Worm (Caenorhabditis elegans) whole organism, young adult: ENCODE measurements around the gene spex-3.
A peak's percentile ranks its signal among the peaks of the same experiment; 100 is the strongest.

Experiments used
- B0035.1 ChIP-seq: sonication (generic microtip); optimal IDR thresholded peaks from 2 replicates; lab custom pipeline; 2016; ENCODE audit warnings: missing genetic modification characterization, mild to moderate bottlenecking, missing compliant biosample characterization, missing genotype, missing genetic modification reagents
- B0336.3 ChIP-seq: fragments of 200-800 bp; sonication (Bioruptor generic); IDR thresholded peaks from 2 replicates; pipeline ENCODE4 v1.3.6; 2022; ENCODE audit warnings: missing genetic modification characterization, missing compliant biosample characterization
- F10E7.11 ChIP-seq: sonication (generic microtip); optimal IDR thresholded peaks from 2 replicates; lab custom pipeline; 2017; ENCODE audit warnings: mild to moderate bottlenecking, missing genetic modification characterization, moderate library complexity, missing compliant biosample characterization
- F22D6.2 ChIP-seq: sonication (generic microtip); optimal IDR thresholded peaks from 2 replicates; lab custom pipeline; 2016; ENCODE audit warnings: mild to moderate bottlenecking, missing genetic modification characterization, missing compliant biosample characterization
- F23B12.7 ChIP-seq: sonication (generic microtip); optimal IDR thresholded peaks from 2 replicates; lab custom pipeline; 2017; ENCODE audit warnings: missing genetic modification characterization, mild to moderate bottlenecking, missing compliant biosample characterization, antibody characterized with exemption, moderate library complexity; ENCODE audit not compliant: insufficient read depth
- F37B4.10 ChIP-seq: fragments of 200-800 bp; sonication (Bioruptor generic); IDR thresholded peaks from 2 replicates; pipeline ENCODE4 v1.3.6; 2022; ENCODE audit warnings: missing genetic modification characterization, missing compliant biosample characterization
- F39B2.1 ChIP-seq: fragments of 200-800 bp; sonication (Bioruptor generic); IDR thresholded peaks from 2 replicates; pipeline ENCODE4 v1.3.6; 2022; ENCODE audit warnings: missing genetic modification reagents, missing genetic modification characterization, missing compliant biosample characterization
- F49E8.2 ChIP-seq: sonication (generic microtip); optimal IDR thresholded peaks from 3 replicates; lab custom pipeline; 2017; ENCODE audit warnings: missing genetic modification characterization, mild to moderate bottlenecking, missing compliant biosample characterization, antibody characterized with exemption, moderate library complexity; ENCODE audit not compliant: insufficient read depth
- F55B11.4 ChIP-seq: sonication (generic microtip); optimal IDR thresholded peaks from 2 replicates; lab custom pipeline; 2016; ENCODE audit warnings: missing compliant biosample characterization, missing genetic modification characterization, borderline replicate concordance; ENCODE audit not compliant: insufficient read depth
- T07F8.4 ChIP-seq: sonication (generic microtip); optimal IDR thresholded peaks from 2 replicates; lab custom pipeline; 2016; ENCODE audit warnings: mild to moderate bottlenecking, missing genetic modification characterization, moderate library complexity, missing compliant biosample characterization
- T26A5.8 ChIP-seq: sonication (generic microtip); optimal IDR thresholded peaks from 2 replicates; lab custom pipeline; 2016; ENCODE audit warnings: missing genetic modification characterization, missing compliant biosample characterization
- akir-1 ChIP-seq: fragments of 200-800 bp; sonication (Bioruptor generic); optimal IDR thresholded peaks from 2 replicates; lab custom pipeline; 2018; ENCODE audit warnings: mild to moderate bottlenecking, missing genetic modification characterization, moderate library complexity, missing compliant biosample characterization
- aptf-2 ChIP-seq: fragments of 200-800 bp; sonication (Bioruptor generic); conservative IDR thresholded peaks from 2 replicates; pipeline ENCODE4 v1.3.6; 2022; ENCODE audit warnings: missing genetic modification reagents, missing genetic modification characterization, missing compliant biosample characterization
- atf-7 ChIP-seq: sonication (generic microtip); optimal IDR thresholded peaks from 2 replicates; lab custom pipeline; 2017; ENCODE audit warnings: mild to moderate bottlenecking, missing genetic modification characterization, missing compliant biosample characterization
- cebp-1 ChIP-seq, 2 experiments: fragments of 200-800 bp in 1 of 2; sonication (Bioruptor generic) in 1 of 2; sonication (generic microtip) in 1 of 2; IDR thresholded peaks in 1 of 2; optimal IDR thresholded peaks in 1 of 2; 2 replicates each; pipeline versions ENCODE4 v1.3.6 to Lab custom; 2017 to 2022; ENCODE audit warnings: missing compliant biosample characterization in 2 of 2, missing genetic modification characterization in 2 of 2, mild to moderate bottlenecking in 1 of 2, missing genetic modification reagents in 1 of 2, moderate library complexity in 1 of 2
- ceh-100 ChIP-seq: fragments of 200-800 bp; sonication (Bioruptor generic); IDR thresholded peaks from 2 replicates; pipeline ENCODE4 v1.3.6; 2022; ENCODE audit warnings: missing genetic modification reagents, missing genetic modification characterization, missing compliant biosample characterization
- ceh-91 ChIP-seq: fragments of 200-800 bp; sonication (Bioruptor generic); IDR thresholded peaks from 2 replicates; pipeline ENCODE4 v1.3.6; 2022; ENCODE audit warnings: missing genetic modification reagents, missing genetic modification characterization, missing compliant biosample characterization
- die-1 ChIP-seq: sonication (generic microtip); optimal IDR thresholded peaks from 2 replicates; lab custom pipeline; 2016; ENCODE audit warnings: missing genotype, mild to moderate bottlenecking, missing genetic modification characterization, missing compliant biosample characterization
- efl-1 ChIP-seq: fragments of 150-350 bp; optimal IDR thresholded peaks from 2 replicates; lab custom pipeline; 2014; ENCODE audit warnings: missing biosample characterization, missing genetic modification reagents, missing genetic modification characterization
- egl-44 ChIP-seq: fragments of 200-800 bp; sonication (Bioruptor generic); IDR thresholded peaks from 2 replicates; pipeline ENCODE4 v1.3.6; 2022; ENCODE audit warnings: missing genetic modification reagents, missing genetic modification characterization, missing compliant biosample characterization
- ekl-4 ChIP-seq: fragments of 200-800 bp; sonication (Bioruptor generic); IDR thresholded peaks from 2 replicates; pipeline ENCODE4 v1.3.6; 2022; ENCODE audit warnings: missing genetic modification reagents, missing genetic modification characterization, missing compliant biosample characterization
- fkh-3 ChIP-seq: sonication (generic microtip); optimal IDR thresholded peaks from 2 replicates; lab custom pipeline; 2016; ENCODE audit warnings: mild to moderate bottlenecking, missing genetic modification characterization, missing compliant biosample characterization
- gei-17 ChIP-seq: fragments of 200-800 bp; sonication (Bioruptor generic); optimal IDR thresholded peaks from 2 replicates; lab custom pipeline; 2018; ENCODE audit warnings: mild to moderate bottlenecking, missing genetic modification characterization, missing compliant biosample characterization
- him-1 ChIP-seq: sonication (generic microtip); optimal IDR thresholded peaks from 2 replicates; lab custom pipeline; 2016; ENCODE audit warnings: missing genotype, missing genetic modification reagents, missing genetic modification characterization, missing compliant biosample characterization
- hlh-12 ChIP-seq: sonication (generic microtip); optimal IDR thresholded peaks from 2 replicates; lab custom pipeline; 2016; ENCODE audit warnings: missing genetic modification characterization, missing compliant biosample characterization
- hmg-20 ChIP-seq: fragments of 200-800 bp; sonication (Bioruptor generic); IDR thresholded peaks from 2 replicates; pipeline ENCODE4 v1.3.6; 2022; ENCODE audit warnings: missing genetic modification reagents, missing genetic modification characterization, missing compliant biosample characterization
- lag-1 ChIP-seq: fragments of 200-800 bp; sonication (Bioruptor generic); IDR thresholded peaks from 2 replicates; pipeline ENCODE4 v1.3.6; 2022; ENCODE audit warnings: missing genetic modification reagents, missing genetic modification characterization, missing compliant biosample characterization
- lin-40 ChIP-seq: sonication (generic microtip); optimal IDR thresholded peaks from 2 replicates; lab custom pipeline; 2016; ENCODE audit warnings: missing genetic modification characterization, mild to moderate bottlenecking, missing compliant biosample characterization, missing genotype, missing genetic modification reagents
- lsl-1 ChIP-seq: fragments of 200-800 bp; sonication (Bioruptor generic); optimal IDR thresholded peaks from 2 replicates; lab custom pipeline; 2018; ENCODE audit warnings: mild to moderate bottlenecking, missing genetic modification characterization, moderate library complexity, missing compliant biosample characterization
- lsy-27 ChIP-seq: sonication (generic microtip); optimal IDR thresholded peaks from 2 replicates; lab custom pipeline; 2017; ENCODE audit warnings: missing genetic modification characterization, mild to moderate bottlenecking, missing compliant biosample characterization, antibody characterized with exemption, missing genotype, borderline replicate concordance; ENCODE audit not compliant: insufficient read depth
- madf-10 ChIP-seq: sonication (generic microtip); optimal IDR thresholded peaks from 2 replicates; lab custom pipeline; 2016; ENCODE audit warnings: mild to moderate bottlenecking, missing genetic modification characterization, missing compliant biosample characterization
- madf-6 ChIP-seq: fragments of 200-800 bp; sonication (Bioruptor generic); IDR thresholded peaks from 2 replicates; pipeline ENCODE4 v1.3.6; 2022; ENCODE audit warnings: missing genetic modification reagents, missing genetic modification characterization, missing compliant biosample characterization
- mel-28 ChIP-seq: sonication (generic microtip); optimal IDR thresholded peaks from 2 replicates; lab custom pipeline; 2016; ENCODE audit warnings: borderline replicate concordance, mild to moderate bottlenecking, missing genetic modification characterization, missing compliant biosample characterization
- mes-4 ChIP-seq: sonication (generic microtip); optimal IDR thresholded peaks from 2 replicates; lab custom pipeline; 2016; ENCODE audit warnings: missing genotype, missing genetic modification characterization, missing compliant biosample characterization
- nfya-1 ChIP-seq: sonication (generic microtip); optimal IDR thresholded peaks from 2 replicates; lab custom pipeline; 2017; ENCODE audit warnings: antibody characterized with exemption, missing compliant biosample characterization, missing genetic modification characterization, borderline replicate concordance; ENCODE audit not compliant: insufficient read depth
- nfya-2 ChIP-seq: fragments of 200-800 bp; sonication (Bioruptor generic); IDR thresholded peaks from 2 replicates; pipeline ENCODE4 v1.3.6; 2022; ENCODE audit warnings: missing genetic modification reagents, missing genetic modification characterization, missing compliant biosample characterization
- nhr-120 ChIP-seq: fragments of 200-800 bp; sonication (Bioruptor generic); IDR thresholded peaks from 2 replicates; pipeline ENCODE4 v1.3.6; 2022; ENCODE audit warnings: missing genetic modification characterization, missing compliant biosample characterization
- nhr-90 ChIP-seq: sonication (generic microtip); optimal IDR thresholded peaks from 2 replicates; lab custom pipeline; 2016; ENCODE audit warnings: missing genotype, mild to moderate bottlenecking, missing genetic modification characterization, missing compliant biosample characterization
- rec-8 ChIP-seq, 2 experiments: sonication (generic microtip); optimal IDR thresholded peaks; 2 replicates each; lab custom pipeline; 2016; ENCODE audit warnings: mild to moderate bottlenecking in 2 of 2, missing genetic modification characterization in 2 of 2, missing genetic modification reagents in 2 of 2, missing genotype in 2 of 2, missing biosample characterization in 1 of 2, missing compliant biosample characterization in 1 of 2, moderate library complexity in 1 of 2
- sdz-38 ChIP-seq: sonication (generic microtip); optimal IDR thresholded peaks from 2 replicates; lab custom pipeline; 2016; ENCODE audit warnings: missing genotype, missing genetic modification characterization, missing compliant biosample characterization
- snpc-1.3 ChIP-seq: sonication (generic microtip); optimal IDR thresholded peaks from 2 replicates; lab custom pipeline; 2017; ENCODE audit warnings: missing genetic modification characterization, mild to moderate bottlenecking, missing compliant biosample characterization, antibody characterized with exemption, moderate library complexity, missing genotype, missing genetic modification reagents; ENCODE audit not compliant: insufficient read depth
- snpc-4 ChIP-seq, 5 experiments: fragments of 150-350 bp in 1 of 5; sonication (generic microtip) in 4 of 5; optimal IDR thresholded peaks; 2 replicates each; lab custom pipeline; 2014 to 2018; ENCODE audit warnings: missing genetic modification characterization in 5 of 5, missing biosample characterization in 3 of 5, antibody characterized with exemption in 2 of 5, mild to moderate bottlenecking in 2 of 5, missing compliant biosample characterization in 2 of 5, missing genotype in 2 of 5, moderate library complexity in 2 of 5, missing genetic modification reagents in 1 of 5
- unc-62 ChIP-seq: fragments of 150-350 bp; optimal IDR thresholded peaks from 2 replicates; lab custom pipeline; 2014; ENCODE audit warnings: missing biosample characterization, missing genetic modification reagents, missing genetic modification characterization
- ztf-18 ChIP-seq: sonication (generic microtip); optimal IDR thresholded peaks from 2 replicates; lab custom pipeline; 2016; ENCODE audit warnings: missing genotype, mild to moderate bottlenecking, missing genetic modification characterization, missing compliant biosample characterization
- ztf-22 ChIP-seq: fragments of 200-800 bp; sonication (Bioruptor generic); optimal IDR thresholded peaks from 2 replicates; lab custom pipeline; 2018; ENCODE audit warnings: mild to moderate bottlenecking, missing genetic modification characterization, moderate library complexity, missing compliant biosample characterization
- ztf-3 ChIP-seq: fragments of 200-800 bp; sonication (Bioruptor generic); optimal IDR thresholded peaks from 2 replicates; lab custom pipeline; 2018; ENCODE audit warnings: mild to moderate bottlenecking, missing genetic modification characterization, missing compliant biosample characterization
- ztf-6 ChIP-seq: fragments of 200-800 bp; sonication (Bioruptor generic); IDR thresholded peaks from 2 replicates; pipeline ENCODE4 v1.3.6; 2022; ENCODE audit warnings: missing genetic modification reagents, missing genetic modification characterization, missing compliant biosample characterization

Gene spex-3

DNA sequence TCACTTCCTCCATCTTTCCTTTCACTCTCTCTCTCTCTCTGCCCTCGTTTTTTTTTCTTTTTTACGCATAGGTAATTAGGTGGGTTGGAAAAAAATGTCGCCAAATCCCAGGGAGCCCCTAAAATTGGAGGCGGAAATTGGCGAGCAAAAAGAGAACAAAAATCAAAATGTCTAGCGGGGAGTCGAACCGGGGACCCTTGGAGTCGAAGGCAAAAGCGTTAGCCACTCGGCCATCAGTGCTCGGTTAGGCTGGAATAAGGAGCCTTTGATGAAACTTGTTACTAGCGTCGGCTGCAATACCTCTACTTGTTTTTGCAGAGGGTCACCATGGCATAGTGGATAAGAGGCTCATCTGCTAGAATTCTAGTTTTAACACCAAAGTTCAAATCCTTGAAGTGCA is 40.8 kb upstream of the spex-3 start (continued):
- TF ChIP-seq F55B11.4 (tag; lab: Kevin White, UChicago), result no peak
- TF ChIP-seq F23B12.7 (tag; lab: Kevin White, UChicago), result no peak
- TF ChIP-seq aptf-2, result no peak
- TF ChIP-seq nhr-120 (GFP tag; lab: Robert Waterston, UW), result no peak
- TF ChIP-seq efl-1 (GFP tag; lab: Kevin White, UChicago), result no peak
- TF ChIP-seq fkh-3 (tag; lab: Kevin White, UChicago), result no peak
- no peak for TF ChIP-seq akir-1 (GFP tag; lab: Kevin White, UChicago)
- no peak for TF ChIP-seq T26A5.8 (tag; lab: Kevin White, UChicago)
- no peak for TF ChIP-seq atf-7 (tag; lab: Kevin White, UChicago)
- no peak for TF ChIP-seq gei-17
- TF ChIP-seq B0035.1 (tag; lab: Kevin White, UChicago), result no peak
- TF ChIP-seq T07F8.4 (tag; lab: Kevin White, UChicago), result no peak
- TF ChIP-seq nfya-1 (tag; lab: Kevin White, UChicago), result no peak
- no peak for TF ChIP-seq madf-10 (tag; lab: Kevin White, UChicago)
- TF ChIP-seq F39B2.1 (GFP tag; lab: Robert Waterston, UW), result no peak
- no peak for TF ChIP-seq ekl-4 (GFP tag; lab: Robert Waterston, UW)
- TF ChIP-seq F37B4.10 (GFP tag; lab: Robert Waterston, UW), result no peak
- TF ChIP-seq madf-6 (GFP tag; lab: Robert Waterston, UW), result peak; percentile 20; the same call in 1 of the 2 replicates
- peak; percentile 39 for TF ChIP-seq lsl-1 (GFP tag; lab: Kevin White, UChicago)
- peak; percentile 21 for TF ChIP-seq ztf-18 (tag; lab: Kevin White, UChicago)
- TF ChIP-seq him-1 (tag; lab: Kevin White, UChicago), result no peak
- no peak for TF ChIP-seq egl-44 (GFP tag; lab: Robert Waterston, UW)
- no peak for TF ChIP-seq unc-62 (GFP tag; lab: Kevin White, UChicago)
- TF ChIP-seq nfya-2 (GFP tag; lab: Robert Waterston, UW), result no peak
- TF ChIP-seq die-1, result peak; percentile 54
- TF ChIP-seq ceh-100, result no peak
- TF ChIP-seq mel-28 (tag; lab: Kevin White, UChicago), result no peak
- TF ChIP-seq snpc-4 (GFP tag; optimal IDR thresholded peaks at IDR 0.05; lab: Kevin White, UChicago), result no peak
- no peak for TF ChIP-seq snpc-4 (tag; optimal IDR thresholded peaks at IDR 0.05; lab: Kevin White, UChicago)
- TF ChIP-seq F49E8.2 (tag; lab: Kevin White, UChicago), result no peak
- TF ChIP-seq ceh-91 (GFP tag; lab: Robert Waterston, UW), result no peak
- TF ChIP-seq F10E7.11 (tag; lab: Kevin White, UChicago), result no peak
- TF ChIP-seq rec-8 (tag; optimal IDR thresholded peaks at IDR 0.05; lab: Kevin White, UChicago), result no peak
- TF ChIP-seq snpc-1.3 (tag; lab: Kevin White, UChicago), result peak; percentile 49
- TF ChIP-seq hlh-12 (tag; lab: Kevin White, UChicago), result no peak
- no peak for TF ChIP-seq ztf-22 (GFP tag; lab: Kevin White, UChicago)
- no peak for TF ChIP-seq ztf-6 (GFP tag; lab: Robert Waterston, UW)
- TF ChIP-seq mes-4 (tag; lab: Kevin White, UChicago), result no peak
- TF ChIP-seq ztf-3, result no peak
- no peak for TF ChIP-seq lag-1 (GFP tag; lab: Robert Waterston, UW)
- TF ChIP-seq B0336.3, result no peak
- TF ChIP-seq sdz-38 (tag; lab: Kevin White, UChicago), result no peak
- no peak for TF ChIP-seq cebp-1 (GFP tag; IDR thresholded peaks at IDR 0.05; lab: Robert Waterston, UW)
- TF ChIP-seq cebp-1 (tag; optimal IDR thresholded peaks at IDR 0.05; lab: Kevin White, UChicago), result peak; percentile 25
- peak; percentile 48 for TF ChIP-seq nhr-90 (tag; lab: Kevin White, UChicago)
- TF ChIP-seq F22D6.2 (tag; lab: Kevin White, UChicago), result no peak
- TF ChIP-seq lsy-27 (tag; lab: Kevin White, UChicago), result no peak
- TF ChIP-seq lin-40 (tag; lab: Kevin White, UChicago), result no peak
- no peak for TF ChIP-seq hmg-20 (GFP tag; lab: Robert Waterston, UW)
